Fruit fly (Drosophila melanogaster) whole organism, embryonic: ENCODE results near the gene CG31816.

Experiments used
- Asciz ChIP-seq: fragments of 200-800 bp; sonication (Bioruptor generic); optimal IDR thresholded peaks from 2 replicates; lab custom pipeline; 2017; ENCODE audit warnings: missing biosample characterization, mild to moderate bottlenecking, missing genetic modification characterization, missing genetic modification reagents
- BEAF-32 ChIP-seq: fragments of 200-800 bp; sonication (Bioruptor generic); optimal IDR thresholded peaks from 3 replicates; lab custom pipeline; 2017; ENCODE audit warnings: missing biosample characterization, missing genetic modification characterization, mild to moderate bottlenecking, moderate library complexity, missing genetic modification reagents
- CG10209 ChIP-seq: fragments of 200-800 bp; sonication (Bioruptor generic); optimal IDR thresholded peaks from 3 replicates; lab custom pipeline; 2017; ENCODE audit warnings: missing biosample characterization, mild to moderate bottlenecking, missing genetic modification characterization, missing genetic modification reagents
- CG10366 ChIP-seq: fragments of 200-800 bp; sonication (Bioruptor generic); IDR thresholded peaks from 2 replicates; pipeline ENCODE4 v1.3.6; 2022; ENCODE audit warnings: missing biosample characterization, missing genetic modification characterization
- CG13424 ChIP-seq: fragments of 200-800 bp; sonication (Bioruptor generic); optimal IDR thresholded peaks from 2 replicates; lab custom pipeline; 2019; ENCODE audit warnings: missing biosample characterization, mild to moderate bottlenecking, missing genetic modification characterization, moderate library complexity
- CG15011 ChIP-seq: fragments of 200-800 bp; sonication (Bioruptor generic); optimal IDR thresholded peaks from 3 replicates; lab custom pipeline; 2018; ENCODE audit warnings: missing biosample characterization, mild to moderate bottlenecking, missing genetic modification characterization
- CG15696 ChIP-seq: fragments of 200-800 bp; sonication (Bioruptor generic); optimal IDR thresholded peaks from 2 replicates; lab custom pipeline; 2019; ENCODE audit warnings: missing biosample characterization, mild to moderate bottlenecking, missing genetic modification characterization, moderate library complexity
- CG1603 ChIP-seq: fragments of 200-800 bp; sonication (Bioruptor generic); optimal IDR thresholded peaks from 2 replicates; lab custom pipeline; 2019; ENCODE audit warnings: missing biosample characterization, mild to moderate bottlenecking, missing genetic modification characterization, moderate library complexity
- CG17829 ChIP-seq: fragments of 200-800 bp; optimal IDR thresholded peaks from 2 replicates; lab custom pipeline; 2019; ENCODE audit warnings: missing biosample characterization, mild to moderate bottlenecking, missing genetic modification characterization, moderate library complexity
- CG17912 ChIP-seq: fragments of 200-800 bp; sonication (Bioruptor generic); optimal IDR thresholded peaks from 2 replicates; lab custom pipeline; 2018; ENCODE audit warnings: missing biosample characterization, mild to moderate bottlenecking, missing genetic modification characterization
- CG2712 ChIP-seq: fragments of 200-800 bp; optimal IDR thresholded peaks from 3 replicates; lab custom pipeline; 2019; ENCODE audit warnings: missing biosample characterization, mild to moderate bottlenecking, missing genetic modification characterization, moderate library complexity
- CG30020 ChIP-seq: fragments of 200-800 bp; optimal IDR thresholded peaks from 2 replicates; lab custom pipeline; 2019; ENCODE audit warnings: missing biosample characterization, mild to moderate bottlenecking, missing genetic modification characterization, moderate library complexity
- CG30403 ChIP-seq: fragments of 200-800 bp; sonication (Bioruptor generic); optimal IDR thresholded peaks from 3 replicates; lab custom pipeline; 2016; ENCODE audit warnings: missing biosample characterization, missing genetic modification characterization
- CG31441 ChIP-seq: fragments of 200-800 bp; sonication (Bioruptor generic); IDR thresholded peaks from 2 replicates; pipeline ENCODE4 v1.3.6; 2022; ENCODE audit warnings: missing biosample characterization, missing genetic modification characterization
- CG3847 ChIP-seq: fragments of 200-800 bp; sonication (Bioruptor generic); IDR thresholded peaks from 2 replicates; pipeline ENCODE4 v1.3.6; 2022; ENCODE audit warnings: missing biosample characterization, missing genetic modification characterization
- CG4404 ChIP-seq: fragments of 200-800 bp; sonication (Bioruptor generic); IDR thresholded peaks from 2 replicates; pipeline ENCODE4 v1.3.6; 2022; ENCODE audit warnings: missing biosample characterization, missing genetic modification characterization
- CG6272 ChIP-seq: fragments of 200-800 bp; sonication (Bioruptor generic); IDR thresholded peaks from 2 replicates; pipeline ENCODE4 v1.3.6; 2022; ENCODE audit warnings: missing biosample characterization, missing genetic modification characterization
- CG6765 ChIP-seq: fragments of 200-800 bp; sonication (Bioruptor generic); optimal IDR thresholded peaks from 3 replicates; lab custom pipeline; 2017; ENCODE audit warnings: missing biosample characterization, mild to moderate bottlenecking, missing genetic modification characterization
- CG7987 ChIP-seq: fragments of 200-800 bp; sonication (Bioruptor generic); optimal IDR thresholded peaks from 2 replicates; lab custom pipeline; 2018; ENCODE audit warnings: missing biosample characterization, mild to moderate bottlenecking, missing genetic modification characterization, moderate library complexity
- CG9932 ChIP-seq: fragments of 200-800 bp; sonication (Bioruptor generic); IDR thresholded peaks from 2 replicates; pipeline ENCODE4 v1.3.6; 2022; ENCODE audit warnings: missing biosample characterization, missing genetic modification characterization
- CHES-1-like ChIP-seq: fragments of 200-800 bp; sonication (Bioruptor generic); optimal IDR thresholded peaks from 2 replicates; lab custom pipeline; 2016; ENCODE audit warnings: missing biosample characterization, missing genetic modification characterization
- D19A ChIP-seq: fragments of 200-800 bp; optimal IDR thresholded peaks from 3 replicates; lab custom pipeline; 2019; ENCODE audit warnings: missing biosample characterization, mild to moderate bottlenecking, missing genetic modification characterization, moderate library complexity
- Dad ChIP-seq: fragments of 200-800 bp; sonication (Bioruptor generic); optimal IDR thresholded peaks from 3 replicates; lab custom pipeline; 2016; ENCODE audit warnings: missing biosample characterization, missing genetic modification characterization
- Dp ChIP-seq: fragments of 200-800 bp; sonication (Bioruptor generic); optimal IDR thresholded peaks from 2 replicates; lab custom pipeline; 2018; ENCODE audit warnings: missing biosample characterization, mild to moderate bottlenecking, missing genetic modification characterization, moderate library complexity
- Dref ChIP-seq: fragments of 200-800 bp; sonication (Bioruptor generic); IDR thresholded peaks from 2 replicates; pipeline ENCODE4 v1.3.6; 2022; ENCODE audit warnings: missing biosample characterization, missing genetic modification characterization
- Drgx ChIP-seq: fragments of 200-800 bp; sonication (Bioruptor generic); IDR thresholded peaks from 2 replicates; pipeline ENCODE4 v1.3.6; 2022; ENCODE audit warnings: missing biosample characterization, missing genetic modification characterization
- HLH4C ChIP-seq: fragments of 200-800 bp; sonication (Bioruptor generic); IDR thresholded peaks from 3 replicates; pipeline ENCODE4 v1.3.6; 2022; ENCODE audit warnings: missing biosample characterization, missing genetic modification characterization; ENCODE audit not compliant: partially characterized antibody
- Hmr ChIP-seq: fragments of 200-800 bp; sonication (Bioruptor generic); optimal IDR thresholded peaks from 3 replicates; lab custom pipeline; 2017; ENCODE audit warnings: mild to moderate bottlenecking, missing biosample characterization, missing genetic modification reagents, missing genetic modification characterization
- Hmx ChIP-seq: fragments of 200-800 bp; sonication (Bioruptor generic); optimal IDR thresholded peaks from 2 replicates; lab custom pipeline; 2016; ENCODE audit warnings: missing biosample characterization, missing genetic modification characterization
- NK7.1 ChIP-seq: fragments of 200-800 bp; sonication (Bioruptor generic); optimal IDR thresholded peaks from 3 replicates; lab custom pipeline; 2016; ENCODE audit warnings: missing biosample characterization, missing genetic modification characterization
- Nf-YB ChIP-seq: fragments of 200-800 bp; sonication (Bioruptor generic); optimal IDR thresholded peaks from 3 replicates; lab custom pipeline; 2019; ENCODE audit warnings: missing biosample characterization, mild to moderate bottlenecking, missing genetic modification characterization, moderate library complexity
- Sox102F ChIP-seq: fragments of 200-800 bp; sonication (Bioruptor generic); optimal IDR thresholded peaks from 2 replicates; lab custom pipeline; 2018; ENCODE audit warnings: missing biosample characterization, mild to moderate bottlenecking, missing genetic modification characterization, moderate library complexity
- en ChIP-seq: fragments of 200-800 bp; sonication (Bioruptor generic); optimal IDR thresholded peaks from 2 replicates; lab custom pipeline; 2016; ENCODE audit warnings: missing biosample characterization, missing genetic modification characterization
- fd64A ChIP-seq: fragments of 200-800 bp; sonication (Bioruptor generic); optimal IDR thresholded peaks from 3 replicates; lab custom pipeline; 2018; ENCODE audit warnings: missing biosample characterization, mild to moderate bottlenecking, missing genetic modification characterization
- gcm2 ChIP-seq: fragments of 200-800 bp; sonication (Bioruptor generic); optimal IDR thresholded peaks from 2 replicates; lab custom pipeline; 2016; ENCODE audit warnings: missing biosample characterization, missing genetic modification characterization
- h ChIP-seq: fragments of >200 bp; optimal IDR thresholded peaks from 2 replicates; lab custom pipeline; 2017
- hth ChIP-seq: fragments of >200 bp; optimal IDR thresholded peaks from 2 replicates; lab custom pipeline; 2017; ENCODE audit warnings: inconsistent platforms
- insv ChIP-seq, 2 experiments: fragments of 200-800 bp; sonication (Bioruptor generic); optimal IDR thresholded peaks; 3 replicates each; lab custom pipeline; 2016 to 2018; ENCODE audit warnings: missing biosample characterization in 2 of 2, missing genetic modification characterization in 2 of 2
- klu ChIP-seq: fragments of 200-800 bp; sonication (Bioruptor generic); IDR thresholded peaks from 2 replicates; pipeline ENCODE4 v1.3.6; 2022; ENCODE audit warnings: missing biosample characterization, missing genetic modification characterization
- onecut ChIP-seq: fragments of 200-800 bp; sonication (Bioruptor generic); IDR thresholded peaks from 2 replicates; pipeline ENCODE4 v1.3.6; 2022; ENCODE audit warnings: missing biosample characterization, missing genetic modification characterization
- org-1 ChIP-seq: fragments of 200-800 bp; sonication (Bioruptor generic); optimal IDR thresholded peaks from 2 replicates; lab custom pipeline; 2017; ENCODE audit warnings: missing biosample characterization, missing genetic modification characterization
- phol ChIP-seq: fragments of 200-800 bp; sonication (Bioruptor generic); optimal IDR thresholded peaks from 3 replicates; lab custom pipeline; 2018; ENCODE audit warnings: missing biosample characterization, mild to moderate bottlenecking, missing genetic modification characterization, moderate library complexity
- pros ChIP-seq: fragments of 200-800 bp; sonication (Bioruptor generic); optimal IDR thresholded peaks from 3 replicates; lab custom pipeline; 2019; ENCODE audit warnings: missing biosample characterization, mild to moderate bottlenecking, missing genetic modification characterization, moderate library complexity
- psq ChIP-seq: fragments of 200-800 bp; sonication (Bioruptor generic); optimal IDR thresholded peaks from 2 replicates; lab custom pipeline; 2017; ENCODE audit warnings: missing biosample characterization, missing genetic modification characterization
- pzg ChIP-seq: fragments of 200-800 bp; sonication (Bioruptor generic); optimal IDR thresholded peaks from 3 replicates; lab custom pipeline; 2018; ENCODE audit warnings: missing biosample characterization, mild to moderate bottlenecking, missing genetic modification characterization, moderate library complexity
- sqz ChIP-seq: fragments of 200-800 bp; sonication (Bioruptor generic); optimal IDR thresholded peaks from 3 replicates; lab custom pipeline; 2018; ENCODE audit warnings: missing biosample characterization, mild to moderate bottlenecking, missing genetic modification characterization
- sug ChIP-seq: fragments of 200-800 bp; optimal IDR thresholded peaks from 2 replicates; lab custom pipeline; 2019; ENCODE audit warnings: missing biosample characterization, mild to moderate bottlenecking, missing genetic modification characterization, moderate library complexity
- usp ChIP-seq: fragments of >200 bp; optimal IDR thresholded peaks from 2 replicates; lab custom pipeline; 2017; ENCODE audit warnings: missing biosample characterization, missing genetic modification characterization
- vnd ChIP-seq: fragments of 200-800 bp; sonication (Bioruptor generic); IDR thresholded peaks from 3 replicates; pipeline ENCODE4 v1.3.6; 2022; ENCODE audit warnings: missing biosample characterization, missing genetic modification characterization; ENCODE audit not compliant: partially characterized antibody
- zen ChIP-seq: fragments of 200-800 bp; sonication (Bioruptor generic); optimal IDR thresholded peaks from 3 replicates; lab custom pipeline; 2018; ENCODE audit warnings: missing biosample characterization, mild to moderate bottlenecking, missing genetic modification characterization, moderate library complexity

CG31816 gene

dm6 chr2L:16547652-16548417 lies 5.5 kb downstream of the CG31816 start (continued):
- no peak for TF ChIP-seq CG7987 (GFP tag; lab: Kevin White, UChicago)
- peak; percentile 51 for TF ChIP-seq CHES-1-like (GFP tag; lab: Kevin White, UChicago)
- no peak for TF ChIP-seq D19A (tag; lab: Kevin White, UChicago)
- TF ChIP-seq CG17829 (tag; lab: Kevin White, UChicago), result peak; percentile 0
- TF ChIP-seq vnd, result no peak
- TF ChIP-seq CG17912 (GFP tag; lab: Kevin White, UChicago), result no peak
- 0 out of 2 replicates have a peak, but pooled peaks have one; percentile 27 for TF ChIP-seq klu (GFP tag; lab: Robert Waterston, UW)
- peak; percentile 63 for TF ChIP-seq sug
- peak; percentile 81 for TF ChIP-seq CG13424 (tag; lab: Kevin White, UChicago)
- no peak for TF ChIP-seq usp (GFP tag; lab: Kevin White, UChicago)
- TF ChIP-seq gcm2 (GFP tag; lab: Kevin White, UChicago), result no peak
- TF ChIP-seq Dad (GFP tag; lab: Kevin White, UChicago), result no peak
- no peak for TF ChIP-seq en
- TF ChIP-seq insv (GFP tag; optimal IDR thresholded peaks at IDR 0.05; lab: Kevin White, UChicago), result no peak
- TF ChIP-seq onecut (GFP tag; lab: Robert Waterston, UW), result peak; percentile 12; the same call in 1 of the 2 replicates
- peak; percentile 13 for TF ChIP-seq pros (GFP tag; lab: Kevin White, UChicago)
- TF ChIP-seq Drgx (GFP tag; lab: Robert Waterston, UW), result peak; percentile 61; the same call in 1 of the 2 replicates
- TF ChIP-seq CG6272 (GFP tag; lab: Robert Waterston, UW), result no peak
- TF ChIP-seq CG10366 (GFP tag; lab: Robert Waterston, UW), result no peak
- TF ChIP-seq BEAF-32 (GFP tag; lab: Kevin White, UChicago), result no peak
- TF ChIP-seq org-1 (GFP tag; lab: Kevin White, UChicago), result peak; percentile 68
- TF ChIP-seq fd64A (GFP tag; lab: Kevin White, UChicago), result no peak
- peak; percentile 51 for TF ChIP-seq CG2712 (tag; lab: Kevin White, UChicago)
- no peak for TF ChIP-seq psq (GFP tag; lab: Kevin White, UChicago)
- TF ChIP-seq Dref, result no peak
- no peak for TF ChIP-seq zen (tag; lab: Kevin White, UChicago)
- TF ChIP-seq CG10209 (GFP tag; lab: Kevin White, UChicago), result peak; percentile 68
- no peak for TF ChIP-seq Hmx (GFP tag; lab: Kevin White, UChicago)
- TF ChIP-seq Hmr (GFP tag; lab: Kevin White, UChicago), result peak; percentile 93
- no peak for TF ChIP-seq hth (lab: Kevin White, UChicago)
- TF ChIP-seq CG30020 (tag; lab: Kevin White, UChicago), result no peak
- TF ChIP-seq CG6765 (GFP tag; lab: Kevin White, UChicago), result peak; percentile 76
- TF ChIP-seq CG30403, result peak; percentile 35
- peak; percentile 63 for TF ChIP-seq Sox102F (GFP tag; lab: Kevin White, UChicago)
- no peak for TF ChIP-seq NK7.1
- TF ChIP-seq CG1603 (tag; lab: Kevin White, UChicago), result no peak
- no peak for TF ChIP-seq CG3847 (GFP tag; lab: Robert Waterston, UW)
- TF ChIP-seq HLH4C (GFP tag; lab: Robert Waterston, UW), result no peak
- peak; percentile 23; the same call in 1 of the 2 replicates for TF ChIP-seq CG31441 (GFP tag; lab: Robert Waterston, UW)
- no peak for TF ChIP-seq CG4404 (GFP tag; lab: Robert Waterston, UW)
- TF ChIP-seq CG9932 (GFP tag; lab: Robert Waterston, UW), result peak; percentile 62
- TF ChIP-seq CG15011 (GFP tag; lab: Kevin White, UChicago), result peak; percentile 72
- no peak for TF ChIP-seq CG15696 (tag; lab: Kevin White, UChicago)
- TF ChIP-seq h (lab: Kevin White, UChicago), result no peak
- no peak for TF ChIP-seq Dp
- TF ChIP-seq Asciz, result peak; percentile 1
- no peak for TF ChIP-seq sqz (GFP tag; lab: Kevin White, UChicago)
- peak; percentile 46 for TF ChIP-seq phol
- TF ChIP-seq Nf-YB (GFP tag; lab: Kevin White, UChicago), result peak; percentile 16
- peak; percentile 3 for TF ChIP-seq pzg
